Worm (Caenorhabditis elegans): Measurements from ENCODE around the gene F35E8.6.

The F35E8.6 gene

ce11 chrV:15891761-15892160 is 20.2 kb upstream of the F35E8.6 start, which contains the start of gene T06C12.12:
Gene T06C12.12 (plus strand): TSS chrV:15892061.
- TF ChIP-seq egl-27 (tag; optimal IDR thresholded peaks at IDR 0.05) (no peak), ceh-16 (tag; optimal IDR thresholded peaks at IDR 0.05) (no peak), ztf-11 (tag; optimal IDR thresholded peaks at IDR 0.05) (no peak), ZK546.5 (tag; optimal IDR thresholded peaks at IDR 0.05) (no peak), Y55F3AM.14 (GFP tag; optimal IDR thresholded peaks at IDR 0.05) (no peak), unc-55 (GFP tag; optimal IDR thresholded peaks at IDR 0.05) (no peak), nhr-12 (tag; optimal IDR thresholded peaks at IDR 0.05) (no peak), sma-9 (GFP tag; optimal IDR thresholded peaks at IDR 0.05) (no peak), sma-9 (tag; optimal IDR thresholded peaks at IDR 0.05) (no peak), F13H6.1 (tag; optimal IDR thresholded peaks at IDR 0.05) (no peak), ztf-1 (GFP tag; conservative IDR thresholded peaks at IDR 0.05) (no peak), ztf-4 (tag; optimal IDR thresholded peaks at IDR 0.05) (no peak), mdl-1 (tag; optimal IDR thresholded peaks at IDR 0.05) (no peak), gmeb-1 (tag; optimal IDR thresholded peaks at IDR 0.05) (no peak), unc-62 (GFP tag; optimal IDR thresholded peaks at IDR 0.05) (no peak), R02D3.7 (tag; optimal IDR thresholded peaks at IDR 0.05) (no peak), ama-1 (optimal IDR thresholded peaks at IDR 0.05) (no peak), nhr-237 (tag; optimal IDR thresholded peaks at IDR 0.05) (no peak), lin-39 (tag; optimal IDR thresholded peaks at IDR 0.05) (no peak), nhr-129 (tag; optimal IDR thresholded peaks at IDR 0.05) (no peak), lsy-2 (tag; optimal IDR thresholded peaks at IDR 0.05) (no peak)

ce11 chrV:15892696-15893095 is 19.3 kb upstream of the F35E8.6 start, which contains the start of gene T06C12.11:
Gene T06C12.11 (plus strand): TSS chrV:15892996.
- TF ChIP-seq nhr-23 (tag; optimal IDR thresholded peaks at IDR 0.05): no peak
- no peak for TF ChIP-seq zag-1 (tag; optimal IDR thresholded peaks at IDR 0.05)
- TF ChIP-seq nhr-237 (tag; optimal IDR thresholded peaks at IDR 0.05): no peak
- TF ChIP-seq snpc-4 (tag; optimal IDR thresholded peaks at IDR 0.05): no peak

ce11 chrV:15896671-15897070 is 15.3 kb upstream of the F35E8.6 start, which contains the start of gene nhr-213:
Gene nhr-213 (minus strand): TSS chrV:15896771.
- TF ChIP-seq nhr-10 (tag; optimal IDR thresholded peaks at IDR 0.05) (no peak), unc-55 (GFP tag; optimal IDR thresholded peaks at IDR 0.05) (no peak), F13H6.1 (tag; optimal IDR thresholded peaks at IDR 0.05) (no peak)

ce11 chrV:15897696-15898095 is 14.3 kb upstream of the F35E8.6 start, which contains the start of gene str-60:
Gene str-60 (plus strand): TSS chrV:15897996.
- TF ChIP-seq skn-1 (tag; optimal IDR thresholded peaks at IDR 0.05) (no peak), zag-1 (tag; optimal IDR thresholded peaks at IDR 0.05) (no peak), Y55F3AM.14 (GFP tag; optimal IDR thresholded peaks at IDR 0.05) (no peak), R02D3.7 (tag; optimal IDR thresholded peaks at IDR 0.05) (no peak), ceh-16 (tag; optimal IDR thresholded peaks at IDR 0.05) (no peak), sma-3 (GFP tag; optimal IDR thresholded peaks at IDR 0.05) (no peak), blmp-1 (tag; optimal IDR thresholded peaks at IDR 0.05; ENCODE audit: insufficient read depth) (no peak), C34F6.9 (tag; optimal IDR thresholded peaks at IDR 0.05) (no peak), unc-62 (GFP tag; optimal IDR thresholded peaks at IDR 0.05) (no peak), nhr-21 (tag; optimal IDR thresholded peaks at IDR 0.05) (no peak), sem-4 (tag; optimal IDR thresholded peaks at IDR 0.05) (no peak), nhr-77 (tag; optimal IDR thresholded peaks at IDR 0.05) (no peak), aly-2 (tag; optimal IDR thresholded peaks at IDR 0.05) (no peak), unc-55 (GFP tag; optimal IDR thresholded peaks at IDR 0.05) (no peak), elt-3 (tag; optimal IDR thresholded peaks at IDR 0.05) (no peak)

- TF ChIP-seq lin-39 (tag; optimal IDR thresholded peaks at IDR 0.05) (no peak), nhr-77 (tag; optimal IDR thresholded peaks at IDR 0.05) (no peak), nhr-11 (tag; optimal IDR thresholded peaks at IDR 0.05) (no peak), ZK546.5 (tag; optimal IDR thresholded peaks at IDR 0.05) (no peak), snpc-4 (tag; optimal IDR thresholded peaks at IDR 0.05) (no peak), ceh-16 (tag; optimal IDR thresholded peaks at IDR 0.05) (no peak), R02D3.7 (tag; optimal IDR thresholded peaks at IDR 0.05) (no peak), sma-3 (GFP tag; optimal IDR thresholded peaks at IDR 0.05) (no peak), mab-5 (tag; optimal IDR thresholded peaks at IDR 0.05) (no peak), ztf-4 (tag; optimal IDR thresholded peaks at IDR 0.05) (no peak), elt-3 (tag; optimal IDR thresholded peaks at IDR 0.05) (no peak), Y55F3AM.14 (GFP tag; optimal IDR thresholded peaks at IDR 0.05) (no peak), nhr-237 (tag; optimal IDR thresholded peaks at IDR 0.05) (no peak), egl-27 (tag; optimal IDR thresholded peaks at IDR 0.05) (no peak), ztf-1 (GFP tag; conservative IDR thresholded peaks at IDR 0.05) (no peak), fos-1 (tag; optimal IDR thresholded peaks at IDR 0.05) (no peak), nhr-12 (tag; optimal IDR thresholded peaks at IDR 0.05) (no peak), elt-1 (tag; optimal IDR thresholded peaks at IDR 0.05) (no peak)
These were observed 12.3 kb upstream of the F35E8.6 start, which contains the start of gene T06C12.14 for ce11 chrV:15899696-15900095. Gene T06C12.14 (plus strand): TSS chrV:15899996.

Data from whole organism, L2 larva.